Worm (Caenorhabditis elegans): ENCODE data around the gene alg-3.

ce11 chrIV:11716414-11716813 is 12.4 kb downstream of the alg-3 start:
- TF ChIP-seq B0310.2 (tag; optimal IDR thresholded peaks at IDR 0.05), result no peak
- no peak for TF ChIP-seq tra-4 (tag; optimal IDR thresholded peaks at IDR 0.05)
- TF ChIP-seq ama-1 (optimal IDR thresholded peaks at IDR 0.05), result no peak
- no peak for TF ChIP-seq sea-1 (GFP tag; conservative IDR thresholded peaks at IDR 0.05)
- no peak for TF ChIP-seq ceh-13 (GFP tag; optimal IDR thresholded peaks at IDR 0.05)
- TF ChIP-seq hmbx-1 (tag; optimal IDR thresholded peaks at IDR 0.05), result no peak
- TF ChIP-seq flt-1 (GFP tag; IDR thresholded peaks at IDR 0.05), result no peak
